Fruit fly (Drosophila melanogaster): ENCODE results near the gene CG11837.

Gene CG11837

DNA sequence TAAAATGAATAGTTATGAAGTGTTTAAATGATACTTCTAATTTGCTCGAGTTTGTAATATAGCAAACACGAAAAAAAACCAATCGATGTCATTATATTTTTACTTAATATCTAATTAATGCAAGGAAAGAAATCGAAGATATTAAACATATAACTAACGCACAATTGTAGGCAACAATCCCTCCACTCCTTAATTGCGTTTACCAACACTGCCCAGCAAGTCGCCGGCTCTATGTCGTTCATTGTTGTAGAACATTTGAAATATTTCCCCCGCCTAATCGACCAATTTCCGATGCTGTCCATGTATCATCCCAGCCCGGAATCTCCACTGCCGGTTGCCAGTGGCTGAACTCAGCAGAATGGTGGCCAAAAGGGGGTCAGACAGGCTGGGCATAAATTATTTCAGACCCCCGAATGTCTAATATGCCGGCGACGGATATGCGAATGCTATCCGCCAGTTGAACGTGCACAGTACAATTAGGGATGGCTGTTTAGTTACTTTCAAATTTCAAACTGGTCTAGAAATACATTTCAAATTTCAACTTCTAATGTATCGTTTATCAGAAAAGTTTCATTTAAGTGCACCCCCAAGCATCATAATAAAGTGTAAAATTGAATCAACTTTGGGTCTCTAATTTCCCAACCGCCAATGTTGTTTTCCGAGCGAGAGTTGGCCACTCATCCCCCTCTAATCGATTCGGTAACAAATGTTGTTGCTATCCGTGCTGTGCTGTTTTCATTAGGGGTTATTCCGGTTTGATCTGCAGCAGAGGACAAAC is 19.3 kb downstream of the CG11837 start (continued):
- TF ChIP-seq exex (tag; optimal IDR thresholded peaks at IDR 0.05) (peak; percentile 14), sc (optimal IDR thresholded peaks at IDR 0.05) (no peak), sc (GFP tag; optimal IDR thresholded peaks at IDR 0.05) (no peak), Xbp1 (GFP tag; optimal IDR thresholded peaks at IDR 0.05) (peak; percentile 7), CG11093 (GFP tag; IDR thresholded peaks at IDR 0.05) (0 out of 3 replicates have a peak, but pooled peaks have one; percentile 15), ci (GFP tag; IDR thresholded peaks at IDR 0.05) (0 out of 3 replicates have a peak, but pooled peaks have one; percentile 61), CG2202 (tag; optimal IDR thresholded peaks at IDR 0.05) (no peak), CG7839 (tag; optimal IDR thresholded peaks at IDR 0.05) (peak; percentile 59), CG6689 (GFP tag; IDR thresholded peaks at IDR 0.05) (peak; percentile 55), CG30020 (tag; optimal IDR thresholded peaks at IDR 0.05) (no peak), Awh (GFP tag; IDR thresholded peaks at IDR 0.05) (0 out of 2 replicates have a peak, but pooled peaks have one; percentile 31), Tbp (GFP tag; optimal IDR thresholded peaks at IDR 0.05) (no peak), CG6765 (GFP tag; optimal IDR thresholded peaks at IDR 0.05) (no peak), CG8290 (GFP tag; optimal IDR thresholded peaks at IDR 0.05) (no peak), CG8290 (tag; optimal IDR thresholded peaks at IDR 0.05) (peak in 1 of 2 experiments; percentile 75), CG9817 (tag; optimal IDR thresholded peaks at IDR 0.05) (peak; percentile 42), CHES-1-like (GFP tag; optimal IDR thresholded peaks at IDR 0.05) (peak; percentile 25), NfI (GFP tag; optimal IDR thresholded peaks at IDR 0.05) (peak; percentile 57), slou (GFP tag; optimal IDR thresholded peaks at IDR 0.05) (no peak), vvl (GFP tag; IDR thresholded peaks at IDR 0.05) (peak; percentile 52), odd (GFP tag; optimal IDR thresholded peaks at IDR 0.05) (peak; percentile 19), CG15269 (tag; optimal IDR thresholded peaks at IDR 0.05) (peak; percentile 49), ttk (GFP tag; IDR thresholded peaks at IDR 0.05) (peak; percentile 39; the same call in 1 of the 2 replicates), CG17829 (tag; optimal IDR thresholded peaks at IDR 0.05) (peak; percentile 22), tgo (GFP tag; IDR thresholded peaks at IDR 0.05) (peak; percentile 40; the same call in 1 of the 3 replicates), Fer3 (tag; optimal IDR thresholded peaks at IDR 0.05) (peak; percentile 49), CG34376 (GFP tag; optimal IDR thresholded peaks at IDR 0.05) (peak; percentile 23), CG3407 (GFP tag; optimal IDR thresholded peaks at IDR 0.05) (no peak), Dek (tag; optimal IDR thresholded peaks at IDR 0.05) (peak; percentile 15), esg (GFP tag; conservative IDR thresholded peaks at IDR 0.05) (peak; percentile 40), prd (optimal IDR thresholded peaks at IDR 0.05) (no peak), prd (GFP tag; IDR thresholded peaks at IDR 0.05) (peak; percentile 48; the same call in 1 of the 3 replicates), ranshi (GFP tag; IDR thresholded peaks at IDR 0.05) (0 out of 2 replicates have a peak, but pooled peaks have one; percentile 7), row (GFP tag; IDR thresholded peaks at IDR 0.05) (peak; percentile 64), Ada2b (GFP tag; IDR thresholded peaks at IDR 0.05) (peak; percentile 50), gem (tag; optimal IDR thresholded peaks at IDR 0.05) (peak; percentile 62), CG9215 (GFP tag; IDR thresholded peaks at IDR 0.05) (peak; percentile 31; the same call in 1 of the 2 replicates), CG14710 (tag; optimal IDR thresholded peaks at IDR 0.05) (peak; percentile 3), CG12391 (tag; optimal IDR thresholded peaks at IDR 0.05) (peak; percentile 43), tin (GFP tag; optimal IDR thresholded peaks at IDR 0.05) (peak; percentile 15), CG18599 (GFP tag; optimal IDR thresholded peaks at IDR 0.05) (peak; percentile 82), phol (tag; optimal IDR thresholded peaks at IDR 0.05) (peak; percentile 39), CG4282 (GFP tag; optimal IDR thresholded peaks at IDR 0.05) (no peak), nau (GFP tag; optimal IDR thresholded peaks at IDR 0.05) (peak; percentile 0), CG12219 (GFP tag; optimal IDR thresholded peaks at IDR 0.05) (peak; percentile 29), HmgZ (tag; optimal IDR thresholded peaks at IDR 0.05) (peak; percentile 10), Atf3 (GFP tag; optimal IDR thresholded peaks at IDR 0.05) (no peak), Gug (GFP tag; IDR thresholded peaks at IDR 0.05) (peak; percentile 7; the same call in 2 of the 4 replicates), CG7556 (GFP tag; optimal IDR thresholded peaks at IDR 0.05) (peak; percentile 57)

Measured in whole organism, embryonic.